Worm (Caenorhabditis elegans) whole organism, young adult: ENCODE measurements around the gene mob-3.

ENCODE experiments used
- egl-44 ChIP-seq: fragments of 200-800 bp; sonication (Bioruptor generic); IDR thresholded peaks from 2 replicates; pipeline ENCODE4 v1.3.6; 2022; ENCODE audit warnings: missing genetic modification reagents, missing genetic modification characterization, missing compliant biosample characterization
- hsf-1 ChIP-seq: fragments of 200-800 bp; sonication (Bioruptor generic); IDR thresholded peaks from 2 replicates; pipeline ENCODE4 v1.3.6; 2022; ENCODE audit warnings: missing genetic modification reagents, missing genetic modification characterization, missing compliant biosample characterization

Gene mob-3

ce11 chrIV:7338042-7338441 lies 50.7 kb downstream of the mob-3 start:
- no peak for TF ChIP-seq egl-44 (GFP tag; lab: Robert Waterston, UW)
- 0 out of 2 replicates have a peak, but pooled peaks have one; percentile 21 for TF ChIP-seq hsf-1 (GFP tag; lab: Robert Waterston, UW)
